Fruit fly (Drosophila melanogaster): Measurements from ENCODE around the gene CG11964.

The CG11964 gene

dm6 chr3R:8938494-8939404 is 6.1 kb downstream of the CG11964 start, which contains the start of gene ScsbetaA (continued):
- peak; percentile 30 for TF ChIP-seq nmo (GFP tag; optimal IDR thresholded peaks at IDR 0.05)
- no peak for TF ChIP-seq CG11093 (GFP tag; IDR thresholded peaks at IDR 0.05)
- TF ChIP-seq cwo (GFP tag; optimal IDR thresholded peaks at IDR 0.05) = peak; percentile 63
- TF ChIP-seq unc-4 (GFP tag; IDR thresholded peaks at IDR 0.05; ENCODE audit: partially characterized antibody) = peak; percentile 85
- TF ChIP-seq phol (tag; optimal IDR thresholded peaks at IDR 0.05) = peak; percentile 55
- no peak for TF ChIP-seq CG4404 (GFP tag; IDR thresholded peaks at IDR 0.05)
- peak; percentile 70 for TF ChIP-seq CG1603 (tag; optimal IDR thresholded peaks at IDR 0.05)
- no peak for TF ChIP-seq sisA (GFP tag; IDR thresholded peaks at IDR 0.05)
- TF ChIP-seq fu2 (GFP tag; optimal IDR thresholded peaks at IDR 0.05) = no peak
- no peak for TF ChIP-seq ATbp (GFP tag; optimal IDR thresholded peaks at IDR 0.05)
- TF ChIP-seq ems (GFP tag; optimal IDR thresholded peaks at IDR 0.05) = no peak
- no peak for TF ChIP-seq E2f1 (GFP tag; IDR thresholded peaks at IDR 0.05)
- peak; percentile 63 for TF ChIP-seq gfzf (GFP tag; optimal IDR thresholded peaks at IDR 0.05)
- peak; percentile 19 for TF ChIP-seq Ets65A (GFP tag)
- TF ChIP-seq CG13296 (GFP tag; optimal IDR thresholded peaks at IDR 0.05) = no peak
- no peak for TF ChIP-seq CG31388 (GFP tag; optimal IDR thresholded peaks at IDR 0.05)
- no peak for TF ChIP-seq gce (GFP tag; IDR thresholded peaks at IDR 0.05)
- no peak for TF ChIP-seq esg (GFP tag; conservative IDR thresholded peaks at IDR 0.05)
- TF ChIP-seq BEAF-32 (GFP tag; optimal IDR thresholded peaks at IDR 0.05) = peak; percentile 89
- no peak for TF ChIP-seq chif (GFP tag; optimal IDR thresholded peaks at IDR 0.05)
- no peak for TF ChIP-seq CG14441 (GFP tag; IDR thresholded peaks at IDR 0.05)
- TF ChIP-seq Ssrp (tag; optimal IDR thresholded peaks at IDR 0.05) = no peak
- peak; percentile 81 for TF ChIP-seq cg (GFP tag; optimal IDR thresholded peaks at IDR 0.05)
- no peak for TF ChIP-seq HHEX (GFP tag; optimal IDR thresholded peaks at IDR 0.05)
- TF ChIP-seq vfl (GFP tag; optimal IDR thresholded peaks at IDR 0.05) = peak; percentile 2
- TF ChIP-seq CG1832 (GFP tag; optimal IDR thresholded peaks at IDR 0.05) = no peak
- TF ChIP-seq crp (GFP tag; optimal IDR thresholded peaks at IDR 0.05) = peak in 1 of 2 experiments; percentile 14
- TF ChIP-seq Dll (GFP tag; IDR thresholded peaks at IDR 0.05; ENCODE audit: partially characterized antibody) = peak; percentile 80
- peak; percentile 86 for TF ChIP-seq CG6791 (GFP tag; IDR thresholded peaks at IDR 0.05; ENCODE audit: partially characterized antibody)
- TF ChIP-seq GATAe (GFP tag; conservative IDR thresholded peaks at IDR 0.05) = peak; percentile 42; the same call in 1 of the 2 replicates
- peak; percentile 51 for TF ChIP-seq CG9932 (GFP tag; IDR thresholded peaks at IDR 0.05)
- no peak for TF ChIP-seq Gsc (GFP tag; IDR thresholded peaks at IDR 0.05)
- TF ChIP-seq CG5953 (GFP tag; IDR thresholded peaks at IDR 0.05) = no peak
- TF ChIP-seq aop (GFP tag; IDR thresholded peaks at IDR 0.05) = no peak
- TF ChIP-seq klu (GFP tag; IDR thresholded peaks at IDR 0.05) = no peak
- peak; percentile 73 for TF ChIP-seq CG16813 (GFP tag; IDR thresholded peaks at IDR 0.05; ENCODE audit: partially characterized antibody)
- peak; percentile 84 for TF ChIP-seq CG2116 (GFP tag; optimal IDR thresholded peaks at IDR 0.05)
- peak; percentile 4 for TF ChIP-seq CG17186 (GFP tag; optimal IDR thresholded peaks at IDR 0.05)
- no peak for TF ChIP-seq pb (GFP tag; optimal IDR thresholded peaks at IDR 0.05)
- peak; percentile 99 for TF ChIP-seq exex (tag; optimal IDR thresholded peaks at IDR 0.05)
- peak; percentile 77; the same call in 1 of the 2 replicates for TF ChIP-seq inv (GFP tag; IDR thresholded peaks at IDR 0.05; ENCODE audit: partially characterized antibody)
- TF ChIP-seq CG3995 (GFP tag; optimal IDR thresholded peaks at IDR 0.05) = peak; percentile 22
- peak; percentile 13 for TF ChIP-seq Vsx1 (GFP tag; optimal IDR thresholded peaks at IDR 0.05)
- TF ChIP-seq Lim3 (GFP tag; IDR thresholded peaks at IDR 0.05) = peak; percentile 32; the same call in 1 of the 2 replicates
- TF ChIP-seq scrt (GFP tag; optimal IDR thresholded peaks at IDR 0.05) = peak; percentile 39
- peak; percentile 1 for TF ChIP-seq CG13894 (tag; optimal IDR thresholded peaks at IDR 0.05)
- TF ChIP-seq CG15479 (GFP tag; optimal IDR thresholded peaks at IDR 0.05) = no peak

All from whole organism, embryonic.